Fruit fly (Drosophila melanogaster): Measurements from ENCODE around the gene CG32295.

CG32295 gene

DNA sequence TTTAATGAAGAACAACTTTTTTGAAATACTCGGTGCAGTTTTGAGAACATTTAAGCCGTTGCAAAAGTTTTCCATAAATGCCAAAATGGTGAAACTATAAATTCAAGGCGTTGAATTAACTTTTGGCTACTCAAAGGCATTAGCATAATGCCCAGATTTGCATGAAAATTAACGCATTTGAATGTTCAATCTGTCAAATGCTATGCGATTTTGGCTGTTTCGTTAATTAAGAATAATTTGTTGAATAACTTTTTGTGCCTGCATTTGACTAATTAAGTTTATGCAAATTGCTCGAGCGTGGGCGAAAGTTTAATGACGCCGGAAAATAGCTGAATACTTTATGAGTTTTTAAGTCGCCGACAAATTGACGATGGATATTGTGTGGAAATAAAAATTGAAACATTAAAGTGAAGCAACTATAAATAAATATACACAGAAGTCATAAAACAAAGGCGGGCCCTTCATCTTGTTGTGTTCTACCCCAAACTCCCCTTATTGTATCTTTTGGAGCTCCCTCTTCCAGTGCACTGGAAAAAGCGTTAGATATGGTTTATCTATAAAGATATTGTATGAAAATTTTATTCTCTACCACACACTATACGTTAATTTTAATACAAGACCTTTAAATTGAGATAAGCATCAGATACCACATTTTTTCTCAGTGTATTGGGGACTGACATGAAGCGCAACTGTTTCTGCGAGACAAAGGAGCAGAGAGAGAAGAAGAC, 25.5 kb upstream of the CG32295 start:
- TF ChIP-seq CG13204 (GFP tag; optimal IDR thresholded peaks at IDR 0.05): peak; percentile 78
- TF ChIP-seq Pif1A (GFP tag; optimal IDR thresholded peaks at IDR 0.05): peak; percentile 96
- no peak for TF ChIP-seq CG10348 (GFP tag; IDR thresholded peaks at IDR 0.05)
- TF ChIP-seq CG14655 (GFP tag; optimal IDR thresholded peaks at IDR 0.05): peak; percentile 85
- TF ChIP-seq EcR (GFP tag; optimal IDR thresholded peaks at IDR 0.05): peak; percentile 71
- TF ChIP-seq gl (tag; optimal IDR thresholded peaks at IDR 0.05): peak; percentile 91
- TF ChIP-seq Ets98B (GFP tag; IDR thresholded peaks at IDR 0.05): peak; percentile 77
- peak; percentile 91 for TF ChIP-seq CG34367 (tag; optimal IDR thresholded peaks at IDR 0.05)
- peak; percentile 97 for TF ChIP-seq CG17806 (tag; optimal IDR thresholded peaks at IDR 0.05)
- TF ChIP-seq CG12605 (GFP tag; IDR thresholded peaks at IDR 0.05): peak; percentile 75
- TF ChIP-seq Pif1B (GFP tag; optimal IDR thresholded peaks at IDR 0.05): peak; percentile 94
- peak; percentile 43; the same call in 1 of the 2 replicates for TF ChIP-seq CG32121 (GFP tag; IDR thresholded peaks at IDR 0.05)
- peak; percentile 89 for TF ChIP-seq D1 (tag; optimal IDR thresholded peaks at IDR 0.05)
- TF ChIP-seq CG8301 (tag; optimal IDR thresholded peaks at IDR 0.05): peak; percentile 83
- TF ChIP-seq Snoo (tag; optimal IDR thresholded peaks at IDR 0.05): peak; percentile 91
- peak; percentile 99 for TF ChIP-seq CG15710 (tag; optimal IDR thresholded peaks at IDR 0.05)
- peak; percentile 92 for TF ChIP-seq CG9948 (tag; optimal IDR thresholded peaks at IDR 0.05)
- peak; percentile 74 for TF ChIP-seq rn (GFP tag; IDR thresholded peaks at IDR 0.05)
- peak; percentile 89 for TF ChIP-seq CG4496 (GFP tag; IDR thresholded peaks at IDR 0.05)
- TF ChIP-seq CG8159 (tag; optimal IDR thresholded peaks at IDR 0.05): peak; percentile 97
- TF ChIP-seq fd96Ca (GFP tag; IDR thresholded peaks at IDR 0.05): peak; percentile 63; the same call in 2 of the 3 replicates

DNA sequence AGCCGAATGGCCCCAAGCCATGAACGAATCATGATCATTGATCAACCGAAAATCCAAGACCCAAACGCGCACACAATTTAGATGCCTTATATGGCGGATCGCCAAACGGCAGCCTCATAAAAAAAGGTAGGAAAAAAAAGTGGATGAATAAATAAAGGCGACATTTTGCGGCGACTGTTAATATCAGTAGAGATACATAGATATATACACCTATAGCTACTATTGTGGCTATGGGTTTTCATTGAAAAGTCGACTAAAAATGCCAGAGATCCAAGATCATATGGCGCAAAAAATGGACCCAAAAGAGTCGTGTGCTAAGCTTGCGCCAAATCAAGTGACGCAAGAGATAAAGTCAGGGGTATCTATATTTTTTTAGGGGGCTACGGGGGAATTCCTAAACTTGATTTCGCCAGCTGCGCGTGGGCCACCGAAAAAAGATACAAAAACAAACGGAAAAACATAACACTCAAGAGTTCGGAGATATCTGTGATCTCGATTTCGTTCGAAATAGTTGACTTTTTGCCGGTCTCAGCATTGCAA, 24.4 kb upstream of the CG32295 start:
- TF ChIP-seq Ets98B (GFP tag; IDR thresholded peaks at IDR 0.05) (no peak), CG13204 (GFP tag; optimal IDR thresholded peaks at IDR 0.05) (no peak), Pif1A (GFP tag; optimal IDR thresholded peaks at IDR 0.05) (no peak), CG4496 (GFP tag; IDR thresholded peaks at IDR 0.05) (no peak), D1 (tag; optimal IDR thresholded peaks at IDR 0.05) (no peak), CG8159 (tag; optimal IDR thresholded peaks at IDR 0.05) (no peak), gl (tag; optimal IDR thresholded peaks at IDR 0.05) (no peak), CG9948 (tag; optimal IDR thresholded peaks at IDR 0.05) (no peak), Pif1B (GFP tag; optimal IDR thresholded peaks at IDR 0.05) (no peak), CG10348 (GFP tag; IDR thresholded peaks at IDR 0.05) (no peak), CG15710 (tag; optimal IDR thresholded peaks at IDR 0.05) (no peak)

DNA sequence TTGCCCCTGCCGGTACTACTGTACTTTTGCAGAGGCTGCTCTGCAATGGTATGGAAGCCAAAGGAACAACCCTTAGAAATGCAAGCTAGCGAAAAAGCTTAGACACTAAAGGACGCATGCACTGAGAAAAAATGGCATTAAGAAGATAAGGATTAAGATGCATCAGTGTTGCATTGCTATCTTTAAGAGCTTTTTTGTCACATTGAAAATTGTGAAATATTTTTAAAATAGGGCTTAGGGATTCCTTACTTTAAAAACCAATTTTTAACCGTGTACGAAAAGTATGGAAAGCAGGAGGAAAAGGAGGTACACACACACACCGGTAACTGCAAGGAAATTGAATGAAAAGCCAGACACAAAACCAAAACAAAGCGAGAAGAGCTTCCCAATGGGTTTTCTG, 22.2 kb upstream of the CG32295 start:
- peak; percentile 46 for TF ChIP-seq CG15710 (tag; optimal IDR thresholded peaks at IDR 0.05)
- peak; percentile 65 for TF ChIP-seq CG14655 (GFP tag; optimal IDR thresholded peaks at IDR 0.05)
- TF ChIP-seq Snoo (tag; optimal IDR thresholded peaks at IDR 0.05): peak; percentile 1
- TF ChIP-seq D1 (tag; optimal IDR thresholded peaks at IDR 0.05): no peak
- TF ChIP-seq CG8159 (tag; optimal IDR thresholded peaks at IDR 0.05): peak; percentile 78
- no peak for TF ChIP-seq EcR (GFP tag; optimal IDR thresholded peaks at IDR 0.05)
- peak; percentile 75 for TF ChIP-seq CG17806 (tag; optimal IDR thresholded peaks at IDR 0.05)
- TF ChIP-seq gl (tag; optimal IDR thresholded peaks at IDR 0.05): peak; percentile 56
- peak; percentile 64 for TF ChIP-seq Pif1A (GFP tag; optimal IDR thresholded peaks at IDR 0.05)
- peak; percentile 58 for TF ChIP-seq CG9948 (tag; optimal IDR thresholded peaks at IDR 0.05)
- TF ChIP-seq CG34367 (tag; optimal IDR thresholded peaks at IDR 0.05): no peak
- no peak; the same call in 1 of the 2 replicates for TF ChIP-seq CG32121 (GFP tag; IDR thresholded peaks at IDR 0.05)
- TF ChIP-seq rn (GFP tag; IDR thresholded peaks at IDR 0.05): no peak
- peak; percentile 67 for TF ChIP-seq Pif1B (GFP tag; optimal IDR thresholded peaks at IDR 0.05)
- TF ChIP-seq CG8301 (tag; optimal IDR thresholded peaks at IDR 0.05): peak; percentile 52

DNA sequence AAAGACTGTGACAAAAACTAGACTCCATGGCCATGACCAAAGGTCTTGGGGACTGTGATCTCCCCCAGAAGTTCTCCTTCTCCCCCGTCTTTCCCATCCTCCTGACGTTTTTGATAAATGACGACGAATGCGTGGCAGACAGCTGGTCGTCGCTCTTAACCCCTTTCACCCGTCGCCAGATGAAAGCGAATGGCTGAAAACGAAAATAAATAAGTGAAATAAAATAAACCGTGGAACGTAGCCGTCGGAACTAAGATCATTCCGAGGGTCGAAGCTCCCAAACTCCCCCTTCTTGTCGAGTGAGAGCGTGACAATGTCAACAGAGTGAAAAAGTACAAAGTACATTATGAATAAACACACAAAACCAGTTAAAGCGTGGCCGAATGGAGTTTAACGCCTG, 19.1 kb upstream of the CG32295 start:
- no peak for TF ChIP-seq CG10348 (GFP tag; IDR thresholded peaks at IDR 0.05)
- TF ChIP-seq CG12605 (GFP tag; IDR thresholded peaks at IDR 0.05): no peak
- no peak for TF ChIP-seq gl (tag; optimal IDR thresholded peaks at IDR 0.05)
- TF ChIP-seq EcR (GFP tag; optimal IDR thresholded peaks at IDR 0.05): no peak

DNA sequence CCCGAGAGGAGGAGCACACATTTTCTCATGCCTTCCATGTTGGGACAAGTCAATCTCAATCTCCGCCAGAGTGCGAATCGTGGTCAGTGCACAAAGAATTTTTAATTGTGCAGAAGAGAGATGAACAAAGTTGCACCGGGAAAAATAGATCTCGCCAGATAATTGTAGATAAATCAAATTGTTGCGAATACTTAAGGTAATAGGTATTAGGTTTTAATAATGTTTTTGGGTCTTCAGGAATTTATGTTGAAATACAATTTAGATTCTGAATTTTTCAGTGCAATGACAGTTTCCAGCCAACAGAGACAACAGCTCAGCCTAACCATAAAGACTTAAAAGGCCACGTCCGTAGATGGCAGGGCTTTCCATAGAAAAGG, 18.3 kb upstream of the CG32295 start:
- TF ChIP-seq CG13204 (GFP tag; optimal IDR thresholded peaks at IDR 0.05) (no peak), Ets98B (GFP tag; IDR thresholded peaks at IDR 0.05) (no peak), CG15710 (tag; optimal IDR thresholded peaks at IDR 0.05) (no peak), gl (tag; optimal IDR thresholded peaks at IDR 0.05) (no peak), CG4496 (GFP tag; IDR thresholded peaks at IDR 0.05) (no peak), CG32121 (GFP tag; IDR thresholded peaks at IDR 0.05) (no peak), rn (GFP tag; IDR thresholded peaks at IDR 0.05) (no peak), Pif1A (GFP tag; optimal IDR thresholded peaks at IDR 0.05) (peak; percentile 10), CG17806 (tag; optimal IDR thresholded peaks at IDR 0.05) (no peak), Snoo (tag; optimal IDR thresholded peaks at IDR 0.05) (no peak), fd96Ca (GFP tag; IDR thresholded peaks at IDR 0.05) (no peak), CG8159 (tag; optimal IDR thresholded peaks at IDR 0.05) (no peak), EcR (GFP tag; optimal IDR thresholded peaks at IDR 0.05) (no peak), CG10348 (GFP tag; IDR thresholded peaks at IDR 0.05) (no peak), CG8301 (tag; optimal IDR thresholded peaks at IDR 0.05) (peak; percentile 35), Pif1B (GFP tag; optimal IDR thresholded peaks at IDR 0.05) (no peak), CG14655 (GFP tag; optimal IDR thresholded peaks at IDR 0.05) (peak; percentile 55), D1 (tag; optimal IDR thresholded peaks at IDR 0.05) (no peak), CG34367 (tag; optimal IDR thresholded peaks at IDR 0.05) (no peak), CG12605 (GFP tag; IDR thresholded peaks at IDR 0.05) (peak; percentile 9; the same call in 1 of the 2 replicates), CG9948 (tag; optimal IDR thresholded peaks at IDR 0.05) (peak; percentile 5)
